Worm (Caenorhabditis elegans): Measurements from ENCODE around the gene arrd-8.

- TF ChIP-seq zag-1 (tag; optimal IDR thresholded peaks at IDR 0.05) (no peak), ama-1 (optimal IDR thresholded peaks at IDR 0.05) (no peak)
These were observed 2.4 kb upstream of the arrd-8 start, which contains the start of gene arrd-7 for ce11 chrII:12062521-12062920.
